Worm (Caenorhabditis elegans): Measurements from ENCODE around the gene F47B8.1.

F47B8.1 gene

ce11 chrV:14314236-14314635, at the start of gene F47B8.1:
Gene F47B8.1 (minus strand): TSS chrV:14314336.
- TF ChIP-seq elt-3 (tag; optimal IDR thresholded peaks at IDR 0.05) (no peak), fos-1 (tag; optimal IDR thresholded peaks at IDR 0.05) (no peak), nhr-11 (tag; optimal IDR thresholded peaks at IDR 0.05) (no peak), nhr-85 (tag) (peak; percentile 16), egl-13 (tag; optimal IDR thresholded peaks at IDR 0.05) (no peak), hlh-17 (GFP tag; optimal IDR thresholded peaks at IDR 0.05; ENCODE audit: borderline replicate concordance) (no peak)

ce11 chrV:14361973-14362372, 47.8 kb upstream of the F47B8.1 start:
- no peak for TF ChIP-seq ceh-63 (GFP tag; optimal IDR thresholded peaks at IDR 0.05)
- no peak for TF ChIP-seq nhr-77 (tag; optimal IDR thresholded peaks at IDR 0.05)
- no peak for TF ChIP-seq fkh-4 (tag; optimal IDR thresholded peaks at IDR 0.05; ENCODE audit: borderline replicate concordance)
- TF ChIP-seq ama-1 (optimal IDR thresholded peaks at IDR 0.05), result no peak
- no peak for TF ChIP-seq jun-1 (tag; optimal IDR thresholded peaks at IDR 0.05)
- no peak for TF ChIP-seq hpl-2 (GFP tag; optimal IDR thresholded peaks at IDR 0.05)
- no peak for TF ChIP-seq ztf-4 (tag; optimal IDR thresholded peaks at IDR 0.05)
- no peak for TF ChIP-seq nhr-90 (tag; optimal IDR thresholded peaks at IDR 0.05; ENCODE audit: poor library complexity)
- TF ChIP-seq snu-23 (GFP tag; optimal IDR thresholded peaks at IDR 0.05), result no peak
- TF ChIP-seq ceh-90 (tag; optimal IDR thresholded peaks at IDR 0.05), result no peak
- no peak for TF ChIP-seq nhr-237 (tag; optimal IDR thresholded peaks at IDR 0.05)
- TF ChIP-seq mdl-1 (tag; optimal IDR thresholded peaks at IDR 0.05), result no peak
- no peak for TF ChIP-seq C04F5.9 (tag; optimal IDR thresholded peaks at IDR 0.05)
- no peak for TF ChIP-seq tbx-2 (tag; optimal IDR thresholded peaks at IDR 0.05)
- no peak for TF ChIP-seq unc-98 (GFP tag; IDR thresholded peaks at IDR 0.05)
- no peak for TF ChIP-seq C34B4.2 (tag; optimal IDR thresholded peaks at IDR 0.05)
- no peak for TF ChIP-seq egl-27 (tag; optimal IDR thresholded peaks at IDR 0.05)
- no peak for TF ChIP-seq mep-1 (tag; optimal IDR thresholded peaks at IDR 0.05)
- TF ChIP-seq grh-1 (GFP tag; IDR thresholded peaks at IDR 0.05), result no peak

- TF ChIP-seq pqm-1 (tag; optimal IDR thresholded peaks at IDR 0.05) (no peak), lir-3 (tag; optimal IDR thresholded peaks at IDR 0.05; ENCODE audit: poor library complexity) (no peak), elt-3 (tag; optimal IDR thresholded peaks at IDR 0.05) (no peak), blmp-1 (tag; optimal IDR thresholded peaks at IDR 0.05) (no peak), xbp-1 (tag; optimal IDR thresholded peaks at IDR 0.05) (no peak), fos-1 (tag; optimal IDR thresholded peaks at IDR 0.05) (no peak), irx-1 (tag; optimal IDR thresholded peaks at IDR 0.05) (no peak), nhr-85 (tag) (peak; percentile 13), nhr-12 (tag; optimal IDR thresholded peaks at IDR 0.05) (no peak), snu-23 (GFP tag; optimal IDR thresholded peaks at IDR 0.05) (no peak), snpc-4 (tag; optimal IDR thresholded peaks at IDR 0.05) (peak; percentile 86), efl-3 (GFP tag; optimal IDR thresholded peaks at IDR 0.05) (no peak), nhr-47 (tag; optimal IDR thresholded peaks at IDR 0.05) (no peak), unc-98 (GFP tag; IDR thresholded peaks at IDR 0.05) (no peak), lin-35 (GFP tag; optimal IDR thresholded peaks at IDR 0.05) (no peak), ceh-90 (tag; optimal IDR thresholded peaks at IDR 0.05) (no peak), fkh-10 (GFP tag; optimal IDR thresholded peaks at IDR 0.05) (no peak), sox-4 (tag; optimal IDR thresholded peaks at IDR 0.05) (no peak), F16B12.6 (tag; optimal IDR thresholded peaks at IDR 0.05) (no peak), grh-1 (GFP tag; IDR thresholded peaks at IDR 0.05) (0 out of 2 replicates have a peak, but pooled peaks have one; percentile 9), nhr-71 (tag; optimal IDR thresholded peaks at IDR 0.05) (peak; percentile 13), ztf-11 (tag; optimal IDR thresholded peaks at IDR 0.05) (no peak), nhr-19 (GFP tag; conservative IDR thresholded peaks at IDR 0.05) (peak; percentile 32; the same call in 1 of the 2 replicates), nhr-77 (tag; optimal IDR thresholded peaks at IDR 0.05) (no peak), dsc-1 (tag; optimal IDR thresholded peaks at IDR 0.05) (no peak), hlh-4 (tag; optimal IDR thresholded peaks at IDR 0.05) (no peak), nhr-90 (tag; optimal IDR thresholded peaks at IDR 0.05; ENCODE audit: poor library complexity) (peak; percentile 34), ceh-8 (GFP tag; optimal IDR thresholded peaks at IDR 0.05) (no peak), ceh-82 (tag; optimal IDR thresholded peaks at IDR 0.05) (no peak), ztf-4 (tag; optimal IDR thresholded peaks at IDR 0.05) (no peak), mef-2 (tag; optimal IDR thresholded peaks at IDR 0.05) (no peak), nhr-28 (tag; optimal IDR thresholded peaks at IDR 0.05) (no peak), rnt-1 (tag; optimal IDR thresholded peaks at IDR 0.05) (peak; percentile 29)
Observed at ce11 chrV:14358577-14358976, 44.4 kb upstream of the F47B8.1 start, which contains the start of gene Y49A3A.4. Gene Y49A3A.4 (minus strand): TSS chrV:14358890.
